1 worm cellular context compared by ENCODE assay signal in the genomic region with DNA sequence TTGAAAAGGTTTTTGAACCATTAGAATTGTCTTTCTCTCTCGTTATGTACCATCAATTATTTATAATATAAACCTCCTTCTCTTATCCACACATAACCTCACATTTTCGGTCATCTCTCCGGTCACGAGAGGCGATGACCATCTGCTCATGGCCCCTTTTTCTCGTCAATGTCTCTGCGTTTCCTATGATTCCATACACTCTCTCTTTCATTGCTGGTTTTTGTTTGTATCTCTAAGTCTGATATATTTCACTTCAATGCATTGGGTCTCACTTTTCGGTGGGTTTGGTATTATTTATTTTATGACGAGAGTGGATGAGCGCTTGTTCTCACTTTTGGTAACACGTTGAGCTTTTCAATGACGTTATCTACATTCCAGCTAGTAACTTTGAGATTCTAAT.
A peak's percentile ranks its signal among the peaks of the same experiment; 100 is the strongest.
TF ChIP-seq lines count a peak whose summit lies in the region.

No protein-coding gene starts in this region.

TF ChIP-seq in whole organism, L1 larva, 84 proteins besides CTCF, POLR2A, EP300 and RAD21 (continued from another document):
- no peak for TF ChIP-seq pag-3 (tag; optimal IDR thresholded peaks at IDR 0.05; lab: Kevin White, UChicago; ENCODE audit: borderline replicate concordance, insufficient read depth)
- TF ChIP-seq xbp-1 (tag; optimal IDR thresholded peaks at IDR 0.05; lab: Kevin White, UChicago), result peak; percentile 71
- TF ChIP-seq fos-1 (tag; optimal IDR thresholded peaks at IDR 0.05; lab: Kevin White, UChicago), result peak; percentile 67
